Worm (Caenorhabditis elegans) whole organism, young adult: Measurements from ENCODE around the gene srg-36.
"Not testable (repeated sequence)": the region's sequence is repeated elsewhere in the genome, so short reads cannot be mapped to it uniquely, and the experiment has no call there.

Experiments
- B0261.1 ChIP-seq: sonication (generic microtip); optimal IDR thresholded peaks from 2 replicates; lab custom pipeline; 2016; ENCODE audit warnings: mild to moderate bottlenecking, missing genetic modification characterization, moderate library complexity, missing compliant biosample characterization
- ama-1 ChIP-seq, 3 experiments: fragments of 150-350 bp in 1 of 3; sonication (generic microtip) in 2 of 3; optimal IDR thresholded peaks; 2 replicates each; lab custom pipeline; 2014 to 2018; ENCODE audit warnings: missing biosample characterization in 2 of 3, missing genetic modification characterization in 2 of 3, missing genetic modification reagents in 2 of 3
- hlh-26 ChIP-seq: fragments of 200-800 bp; sonication (Bioruptor generic); conservative IDR thresholded peaks from 2 replicates; pipeline ENCODE4 v1.3.6; 2022; ENCODE audit warnings: missing genetic modification reagents, missing genetic modification characterization, missing compliant biosample characterization
- madf-3 ChIP-seq: fragments of 200-800 bp; sonication (Bioruptor generic); IDR thresholded peaks from 2 replicates; pipeline ENCODE4 v1.3.6; 2022; ENCODE audit warnings: missing genetic modification reagents, missing genetic modification characterization, missing compliant biosample characterization
- nfya-1 ChIP-seq: sonication (generic microtip); optimal IDR thresholded peaks from 2 replicates; lab custom pipeline; 2017; ENCODE audit warnings: antibody characterized with exemption, missing compliant biosample characterization, missing genetic modification characterization, borderline replicate concordance; ENCODE audit not compliant: insufficient read depth
- snpc-1.1 ChIP-seq: sonication (generic microtip); optimal IDR thresholded peaks from 2 replicates; lab custom pipeline; 2017; ENCODE audit warnings: missing genetic modification characterization, mild to moderate bottlenecking, missing compliant biosample characterization, antibody characterized with exemption, moderate library complexity, missing genotype, missing genetic modification reagents; ENCODE audit not compliant: insufficient read depth
- tbp1 ChIP-seq: fragments of 200-800 bp; sonication (Bioruptor generic); optimal IDR thresholded peaks from 2 replicates; lab custom pipeline; 2018; ENCODE audit warnings: mild to moderate bottlenecking, missing genetic modification characterization, missing compliant biosample characterization
- unc-62 ChIP-seq: fragments of 150-350 bp; optimal IDR thresholded peaks from 2 replicates; lab custom pipeline; 2014; ENCODE audit warnings: missing biosample characterization, missing genetic modification reagents, missing genetic modification characterization

ce11 chrX:14211170-14211569, 23.1 kb downstream of the srg-36 start:
- peak; percentile 85 for TF ChIP-seq tbp1 (GFP tag; lab: Kevin White, UChicago)
- not testable (repeated sequence) for TF ChIP-seq snpc-1.1 (tag; lab: Kevin White, UChicago); ama-1 (optimal IDR thresholded peaks at IDR 0.05; lab: Kevin White, UChicago); ama-1 (GFP tag; optimal IDR thresholded peaks at IDR 0.05; lab: Kevin White, UChicago); unc-62 (GFP tag; lab: Kevin White, UChicago); hlh-26 (GFP tag; lab: Robert Waterston, UW); madf-3 (GFP tag; lab: Robert Waterston, UW); nfya-1 (tag; lab: Kevin White, UChicago)
- TF ChIP-seq B0261.1 (tag; lab: Kevin White, UChicago): peak; percentile 60
